Worm (Caenorhabditis elegans) whole organism, L4 larva: ENCODE data around the gene cyp-25A2.
A peak's percentile ranks its signal among the peaks of the same experiment; 100 is the strongest.

Source experiments
- F26F4.8 ChIP-seq: fragments of 200-800 bp; sonication (Bioruptor generic); conservative IDR thresholded peaks from 2 replicates; pipeline ENCODE4 v1.3.6; 2022; ENCODE audit warnings: missing genetic modification characterization, missing compliant biosample characterization
- F49E8.2 ChIP-seq: sonication (generic microtip); optimal IDR thresholded peaks from 2 replicates; lab custom pipeline; 2016; ENCODE audit warnings: missing compliant biosample characterization, mild to moderate bottlenecking, missing genetic modification characterization, borderline replicate concordance
- R02D3.7 ChIP-seq: fragments of 150-350 bp; sonication (generic microtip); optimal IDR thresholded peaks from 3 replicates; lab custom pipeline; 2014; ENCODE audit warnings: missing biosample characterization, missing genetic modification characterization
- Y105C5A.15 ChIP-seq: fragments of 200-800 bp; sonication (Bioruptor generic); IDR thresholded peaks from 2 replicates; pipeline ENCODE4 v1.3.6; 2022; ENCODE audit warnings: missing genetic modification characterization, missing compliant biosample characterization
- Y75B8A.6 ChIP-seq: fragments of 200-800 bp; sonication (Bioruptor generic); IDR thresholded peaks from 2 replicates; pipeline ENCODE4 v1.3.6; 2022; ENCODE audit warnings: missing genetic modification reagents, missing genetic modification characterization, missing compliant biosample characterization
- ZK337.2 ChIP-seq: fragments of 200-800 bp; sonication (Bioruptor generic); IDR thresholded peaks from 2 replicates; pipeline ENCODE4 v1.3.6; 2022; ENCODE audit warnings: missing genetic modification reagents, missing genetic modification characterization, missing compliant biosample characterization
- aly-2 ChIP-seq: sonication (generic microtip); optimal IDR thresholded peaks from 2 replicates; lab custom pipeline; 2018; ENCODE audit warnings: missing biosample characterization, missing genetic modification characterization
- attf-4 ChIP-seq: sonication (generic microtip); optimal IDR thresholded peaks from 3 replicates; lab custom pipeline; 2017; ENCODE audit warnings: missing biosample characterization, missing genetic modification characterization
- ceh-44 ChIP-seq: fragments of 200-800 bp; sonication (Bioruptor generic); IDR thresholded peaks from 2 replicates; pipeline ENCODE4 v1.3.6; 2022; ENCODE audit warnings: missing genetic modification reagents, missing genetic modification characterization, missing compliant biosample characterization
- ceh-62 ChIP-seq: sonication (generic microtip); optimal IDR thresholded peaks from 2 replicates; lab custom pipeline; 2017; ENCODE audit warnings: missing biosample characterization, missing genetic modification characterization
- ceh-82 ChIP-seq: sonication (generic microtip); optimal IDR thresholded peaks from 2 replicates; lab custom pipeline; 2017; ENCODE audit warnings: missing biosample characterization, missing genetic modification characterization
- cey-2 ChIP-seq: sonication (generic microtip); optimal IDR thresholded peaks from 3 replicates; lab custom pipeline; 2017; ENCODE audit warnings: missing genetic modification characterization, mild to moderate bottlenecking, missing compliant biosample characterization, antibody characterized with exemption, borderline replicate concordance; ENCODE audit not compliant: insufficient read depth
- daf-19 ChIP-seq: fragments of 200-800 bp; sonication (Bioruptor generic); conservative IDR thresholded peaks from 2 replicates; pipeline ENCODE4 v1.3.6; 2022; ENCODE audit warnings: missing genetic modification characterization, missing compliant biosample characterization
- daf-8 ChIP-seq: fragments of 200-800 bp; sonication (Bioruptor generic); IDR thresholded peaks from 2 replicates; pipeline ENCODE4 v1.3.6; 2022; ENCODE audit warnings: missing genetic modification characterization, missing compliant biosample characterization
- duxl-1 ChIP-seq: sonication (generic microtip); optimal IDR thresholded peaks from 2 replicates; lab custom pipeline; 2016; ENCODE audit warnings: mild to moderate bottlenecking, missing genetic modification characterization, moderate library complexity, missing compliant biosample characterization; ENCODE audit not compliant: poor library complexity
- dve-1 ChIP-seq: sonication (generic microtip); optimal IDR thresholded peaks from 2 replicates; lab custom pipeline; 2017; ENCODE audit warnings: antibody characterized with exemption, mild to moderate bottlenecking, missing genetic modification characterization, missing compliant biosample characterization; ENCODE audit not compliant: insufficient read depth
- egl-27 ChIP-seq: sonication (generic microtip); optimal IDR thresholded peaks from 3 replicates; lab custom pipeline; 2017; ENCODE audit warnings: missing biosample characterization, missing genetic modification reagents, missing genetic modification characterization
- egl-43 ChIP-seq: fragments of 200-800 bp; sonication (Bioruptor generic); IDR thresholded peaks from 2 replicates; pipeline ENCODE4 v1.3.6; 2022; ENCODE audit warnings: missing genetic modification reagents, missing genetic modification characterization, missing compliant biosample characterization
- fkh-10 ChIP-seq: fragments of 150-350 bp; optimal IDR thresholded peaks from 2 replicates; lab custom pipeline; 2014; ENCODE audit warnings: missing biosample characterization, missing genetic modification reagents, missing genetic modification characterization
- gei-8 ChIP-seq: fragments of 200-800 bp; sonication (Bioruptor generic); optimal IDR thresholded peaks from 2 replicates; lab custom pipeline; 2018; ENCODE audit warnings: mild to moderate bottlenecking, missing genetic modification characterization, missing compliant biosample characterization
- hif-1 ChIP-seq, 2 experiments: sonication (generic microtip); optimal IDR thresholded peaks; 2 replicates each; lab custom pipeline; 2016 to 2017; ENCODE audit warnings: missing compliant biosample characterization in 2 of 2, missing genetic modification characterization in 2 of 2, missing genetic modification reagents in 2 of 2, missing genotype in 2 of 2, mild to moderate bottlenecking in 1 of 2
- hmg-1.1 ChIP-seq: fragments of 200-800 bp; sonication (Bioruptor generic); IDR thresholded peaks from 2 replicates; pipeline ENCODE4 v1.3.6; 2022; ENCODE audit warnings: missing genetic modification reagents, missing genetic modification characterization, missing compliant biosample characterization
- jun-1 ChIP-seq: fragments of 150-350 bp; optimal IDR thresholded peaks from 2 replicates; lab custom pipeline; 2014; ENCODE audit warnings: missing biosample characterization, missing genetic modification reagents, missing genetic modification characterization
- lim-7 ChIP-seq: fragments of 200-800 bp; sonication (Bioruptor generic); IDR thresholded peaks from 2 replicates; pipeline ENCODE4 v1.3.6; 2022; ENCODE audit warnings: missing genetic modification characterization, missing compliant biosample characterization
- lin-13 ChIP-seq: fragments of 150-350 bp; optimal IDR thresholded peaks from 2 replicates; lab custom pipeline; 2014; ENCODE audit warnings: missing biosample characterization, missing genetic modification reagents, missing genetic modification characterization
- lin-38 ChIP-seq: fragments of 200-800 bp; sonication (Bioruptor generic); IDR thresholded peaks from 2 replicates; pipeline ENCODE4 v1.3.6; 2022; ENCODE audit warnings: missing genetic modification reagents, missing genetic modification characterization, missing compliant biosample characterization
- lir-3 ChIP-seq: sonication (generic microtip); optimal IDR thresholded peaks from 2 replicates; lab custom pipeline; 2016; ENCODE audit warnings: mild to moderate bottlenecking, missing genetic modification characterization, missing compliant biosample characterization
- madf-5 ChIP-seq, 2 experiments: fragments of 200-800 bp; sonication (Bioruptor generic); IDR thresholded peaks; 2 replicates each; pipeline ENCODE4 v1.3.6; 2022; ENCODE audit warnings: missing compliant biosample characterization in 2 of 2, missing genetic modification characterization in 2 of 2
- mdl-1 ChIP-seq, 2 experiments: fragments of 150-350 bp in 1 of 2; sonication (generic microtip) in 1 of 2; optimal IDR thresholded peaks; 2 replicates each; lab custom pipeline; 2014 to 2017; ENCODE audit warnings: missing biosample characterization in 2 of 2, missing genetic modification characterization in 2 of 2
- mep-1 ChIP-seq: fragments of 150-350 bp; sonication (generic microtip); optimal IDR thresholded peaks from 3 replicates; lab custom pipeline; 2014; ENCODE audit warnings: missing biosample characterization, missing genetic modification characterization
- mes-2 ChIP-seq: sonication (generic microtip); optimal IDR thresholded peaks from 2 replicates; lab custom pipeline; 2016; ENCODE audit warnings: missing genotype, mild to moderate bottlenecking, missing genetic modification characterization, missing compliant biosample characterization; ENCODE audit not compliant: poor library complexity, severe bottlenecking
- mxl-2 ChIP-seq: fragments of 200-800 bp; sonication (Bioruptor generic); conservative IDR thresholded peaks from 2 replicates; pipeline ENCODE4 v1.3.6; 2022; ENCODE audit warnings: missing genetic modification reagents, missing genetic modification characterization, missing compliant biosample characterization
- nhr-10 ChIP-seq: fragments of 150-350 bp; optimal IDR thresholded peaks from 2 replicates; lab custom pipeline; 2014; ENCODE audit warnings: missing biosample characterization, missing genetic modification characterization
- nhr-237 ChIP-seq: sonication (generic microtip); optimal IDR thresholded peaks from 2 replicates; lab custom pipeline; 2017; ENCODE audit warnings: missing biosample characterization, missing genetic modification characterization
- nhr-41 ChIP-seq: fragments of 200-800 bp; sonication (Bioruptor generic); IDR thresholded peaks from 2 replicates; pipeline ENCODE4 v1.3.6; 2022; ENCODE audit warnings: missing genetic modification reagents, missing genetic modification characterization, missing compliant biosample characterization
- nhr-42 ChIP-seq: fragments of 200-800 bp; sonication (Bioruptor generic); IDR thresholded peaks from 2 replicates; pipeline ENCODE4 v1.3.6; 2022; ENCODE audit warnings: missing genetic modification characterization, missing compliant biosample characterization
- nhr-48 ChIP-seq: sonication (generic microtip); optimal IDR thresholded peaks from 2 replicates; lab custom pipeline; 2016; ENCODE audit warnings: mild to moderate bottlenecking, missing genetic modification characterization, missing compliant biosample characterization
- nhr-6 ChIP-seq: fragments of 150-350 bp; optimal IDR thresholded peaks from 2 replicates; lab custom pipeline; 2014; ENCODE audit warnings: missing biosample characterization, missing genetic modification characterization
- nhr-76 ChIP-seq: fragments of 150-350 bp; optimal IDR thresholded peaks from 2 replicates; lab custom pipeline; 2014; ENCODE audit warnings: missing biosample characterization, missing genetic modification characterization
- rbr-2 ChIP-seq: sonication (generic microtip); optimal IDR thresholded peaks from 2 replicates; lab custom pipeline; 2016; ENCODE audit warnings: missing genotype, missing genetic modification characterization, missing compliant biosample characterization
- sdz-12 ChIP-seq: fragments of 200-800 bp; sonication (Bioruptor generic); optimal IDR thresholded peaks from 2 replicates; lab custom pipeline; 2018; ENCODE audit warnings: mild to moderate bottlenecking, missing genetic modification characterization, missing compliant biosample characterization
- skn-1 ChIP-seq: fragments of 150-350 bp; optimal IDR thresholded peaks from 2 replicates; lab custom pipeline; 2014; ENCODE audit warnings: missing biosample characterization, missing genetic modification characterization
- snpc-1.2 ChIP-seq: fragments of 200-800 bp; sonication (Bioruptor generic); IDR thresholded peaks from 2 replicates; pipeline ENCODE4 v1.3.6; 2022; ENCODE audit warnings: missing genetic modification reagents, missing genetic modification characterization, missing compliant biosample characterization
- snpc-4 ChIP-seq: fragments of 150-350 bp; optimal IDR thresholded peaks from 2 replicates; lab custom pipeline; 2014; ENCODE audit warnings: missing biosample characterization, missing genetic modification characterization
- spr-1 ChIP-seq: sonication (generic microtip); optimal IDR thresholded peaks from 2 replicates; lab custom pipeline; 2016; ENCODE audit warnings: mild to moderate bottlenecking, missing genetic modification characterization, missing compliant biosample characterization
- tag-97 ChIP-seq: fragments of 200-800 bp; sonication (Bioruptor generic); IDR thresholded peaks from 2 replicates; pipeline ENCODE4 v1.3.6; 2022; ENCODE audit warnings: missing genetic modification characterization, missing compliant biosample characterization
- unc-62 ChIP-seq, 3 experiments: fragments of 150-350 bp in 1 of 3; sonication (generic microtip); optimal IDR thresholded peaks in 2 of 3; peaks in 1 of 3; 1 replicate in 1 of 3; 2 replicates in 2 of 3; lab custom pipeline; 2014 to 2017; ENCODE audit warnings: missing biosample characterization in 3 of 3, missing genetic modification characterization in 3 of 3, missing genetic modification reagents in 3 of 3, missing genotype in 1 of 3
- vab-7 ChIP-seq: fragments of 200-800 bp; sonication (Bioruptor generic); IDR thresholded peaks from 2 replicates; pipeline ENCODE4 v1.3.6; 2022; ENCODE audit warnings: missing genetic modification reagents, missing genetic modification characterization, missing compliant biosample characterization
- zag-1 ChIP-seq: fragments of 150-350 bp; optimal IDR thresholded peaks from 2 replicates; lab custom pipeline; 2014; ENCODE audit warnings: missing biosample characterization, missing genetic modification characterization
- zip-11 ChIP-seq: fragments of 200-800 bp; sonication (Bioruptor generic); IDR thresholded peaks from 2 replicates; pipeline ENCODE4 v1.3.6; 2022; ENCODE audit warnings: missing genetic modification characterization, missing compliant biosample characterization
- zip-2 ChIP-seq: fragments of 150-350 bp; optimal IDR thresholded peaks from 2 replicates; lab custom pipeline; 2014; ENCODE audit warnings: missing biosample characterization, missing genetic modification characterization
- ztf-11 ChIP-seq: fragments of 150-350 bp; optimal IDR thresholded peaks from 2 replicates; lab custom pipeline; 2014; ENCODE audit warnings: missing biosample characterization, missing genetic modification characterization

cyp-25A2 gene

DNA sequence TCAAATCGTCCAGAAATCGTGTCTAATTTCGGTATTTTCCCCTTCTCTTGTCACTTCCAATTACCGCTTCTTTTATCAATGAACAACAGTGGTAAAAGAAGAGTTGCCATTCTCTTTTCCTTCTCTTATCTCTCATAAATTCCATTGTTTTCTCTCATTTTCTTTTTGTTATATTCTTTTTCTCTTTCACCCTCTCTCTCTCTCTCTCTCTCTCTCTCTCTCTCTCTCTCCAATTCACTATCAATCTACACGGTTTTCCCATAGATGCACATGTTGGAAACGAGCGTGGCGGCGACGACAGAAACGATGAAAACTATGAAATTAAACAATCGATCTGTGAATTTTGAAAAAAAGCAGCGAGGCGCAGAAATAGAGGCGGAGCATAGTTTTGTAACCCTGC is 35.8 kb upstream of the cyp-25A2 start:
- TF ChIP-seq nhr-42 (GFP tag; lab: Robert Waterston, UW), result no peak
- no peak for TF ChIP-seq attf-4 (tag; lab: Kevin White, UChicago)
- no peak for TF ChIP-seq ceh-44
- no peak for TF ChIP-seq hif-1 (tag; optimal IDR thresholded peaks at IDR 0.05; lab: Kevin White, UChicago)
- no peak for TF ChIP-seq nhr-76 (tag; lab: Kevin White, UChicago)
- TF ChIP-seq vab-7, result no peak
- no peak for TF ChIP-seq gei-8 (GFP tag; lab: Kevin White, UChicago)
- TF ChIP-seq mdl-1 (tag; optimal IDR thresholded peaks at IDR 0.05; lab: Kevin White, UChicago), result peak in 1 of 2 experiments; percentile 69
- TF ChIP-seq Y75B8A.6 (GFP tag; lab: Robert Waterston, UW), result no peak
- no peak for TF ChIP-seq fkh-10
- no peak for TF ChIP-seq ztf-11
- TF ChIP-seq R02D3.7 (tag; lab: Kevin White, UChicago), result no peak
- TF ChIP-seq ceh-82, result no peak
- no peak for TF ChIP-seq zip-11
- TF ChIP-seq lin-38 (GFP tag; lab: Robert Waterston, UW), result no peak
- TF ChIP-seq nhr-10, result peak; percentile 22
- no peak for TF ChIP-seq ceh-62 (tag; lab: Kevin White, UChicago)
- TF ChIP-seq mxl-2 (GFP tag; lab: Robert Waterston, UW), result no peak
- peak; percentile 25 for TF ChIP-seq mes-2 (tag; lab: Kevin White, UChicago)
- TF ChIP-seq zag-1 (tag; lab: Kevin White, UChicago), result no peak
- no peak for TF ChIP-seq egl-43 (GFP tag; lab: Robert Waterston, UW)
- TF ChIP-seq Y105C5A.15 (GFP tag; lab: Robert Waterston, UW), result no peak
- peak; percentile 58 for TF ChIP-seq mep-1 (tag; lab: Kevin White, UChicago)
- TF ChIP-seq unc-62 (GFP tag; optimal IDR thresholded peaks at IDR 0.05 in 1 of 2; lab: Kevin White, UChicago), result peak in 1 of 2 experiments; percentile 94
- no peak for TF ChIP-seq unc-62 (tag; optimal IDR thresholded peaks at IDR 0.05; lab: Kevin White, UChicago)
- no peak for TF ChIP-seq lim-7 (GFP tag; lab: Robert Waterston, UW)
- no peak for TF ChIP-seq daf-19
- TF ChIP-seq sdz-12 (GFP tag; lab: Kevin White, UChicago), result no peak
- peak; percentile 1 for TF ChIP-seq duxl-1 (tag; lab: Kevin White, UChicago)
- TF ChIP-seq daf-8, result no peak
- TF ChIP-seq F26F4.8, result no peak
- no peak for TF ChIP-seq rbr-2 (tag; lab: Kevin White, UChicago)
- TF ChIP-seq spr-1, result no peak
- TF ChIP-seq lir-3 (tag; lab: Kevin White, UChicago), result no peak
- TF ChIP-seq madf-5 (GFP tag; IDR thresholded peaks at IDR 0.05; lab: Robert Waterston, UW), result no peak
- peak; percentile 81 for TF ChIP-seq dve-1 (tag; lab: Kevin White, UChicago)
- no peak for TF ChIP-seq nhr-6 (tag; lab: Kevin White, UChicago)
- TF ChIP-seq snpc-1.2 (GFP tag; lab: Robert Waterston, UW), result no peak
- no peak for TF ChIP-seq cey-2 (tag; lab: Kevin White, UChicago)
- no peak for TF ChIP-seq nhr-48 (tag; lab: Kevin White, UChicago)
- no peak for TF ChIP-seq ZK337.2 (GFP tag; lab: Robert Waterston, UW)
- no peak for TF ChIP-seq tag-97 (GFP tag; lab: Robert Waterston, UW)
- no peak for TF ChIP-seq nhr-41 (GFP tag; lab: Robert Waterston, UW)
- no peak for TF ChIP-seq nhr-237 (tag; lab: Kevin White, UChicago)
- TF ChIP-seq skn-1, result no peak
- TF ChIP-seq egl-27 (tag; lab: Kevin White, UChicago), result no peak
- no peak for TF ChIP-seq lin-13 (GFP tag; lab: Kevin White, UChicago)
- no peak for TF ChIP-seq zip-2 (tag; lab: Kevin White, UChicago)
- TF ChIP-seq F49E8.2 (tag; lab: Kevin White, UChicago), result no peak
- no peak for TF ChIP-seq snpc-4 (tag; lab: Kevin White, UChicago)
- no peak for TF ChIP-seq aly-2 (tag; lab: Kevin White, UChicago)
- TF ChIP-seq jun-1 (tag; lab: Kevin White, UChicago), result no peak
- peak; percentile 36 for TF ChIP-seq hmg-1.1 (GFP tag; lab: Robert Waterston, UW)
